Fruit fly (Drosophila melanogaster) whole organism, embryonic: Measurements from ENCODE around the gene Prtl99C.

Experiments used
- Bgb ChIP-seq: fragments of 200-800 bp; sonication (Bioruptor generic); IDR thresholded peaks from 2 replicates; pipeline ENCODE4 v1.3.6; 2022; ENCODE audit warnings: missing biosample characterization, missing genetic modification characterization; ENCODE audit not compliant: partially characterized antibody
- CG10209 ChIP-seq: fragments of 200-800 bp; sonication (Bioruptor generic); optimal IDR thresholded peaks from 3 replicates; lab custom pipeline; 2017; ENCODE audit warnings: missing biosample characterization, mild to moderate bottlenecking, missing genetic modification characterization, missing genetic modification reagents
- CG10267 ChIP-seq: fragments of 200-800 bp; sonication (Bioruptor generic); optimal IDR thresholded peaks from 2 replicates; lab custom pipeline; 2018; ENCODE audit warnings: missing biosample characterization, mild to moderate bottlenecking, missing genetic modification characterization, moderate library complexity
- CG13624 ChIP-seq: fragments of 200-800 bp; sonication (Bioruptor generic); optimal IDR thresholded peaks from 2 replicates; lab custom pipeline; 2016; ENCODE audit warnings: missing biosample characterization, missing genetic modification characterization
- CG14050 ChIP-seq: fragments of 200-800 bp; sonication (Bioruptor generic); IDR thresholded peaks from 3 replicates; pipeline ENCODE4 v1.3.6; 2022; ENCODE audit warnings: missing biosample characterization, missing genetic modification characterization
- CG15011 ChIP-seq: fragments of 200-800 bp; sonication (Bioruptor generic); optimal IDR thresholded peaks from 3 replicates; lab custom pipeline; 2018; ENCODE audit warnings: missing biosample characterization, mild to moderate bottlenecking, missing genetic modification characterization
- CG1647 ChIP-seq: fragments of 200-800 bp; sonication (Bioruptor generic); optimal IDR thresholded peaks from 3 replicates; lab custom pipeline; 2016; ENCODE audit warnings: missing biosample characterization, missing genetic modification characterization
- CG16813 ChIP-seq: fragments of 200-800 bp; sonication (Bioruptor generic); IDR thresholded peaks from 3 replicates; pipeline ENCODE4 v1.3.6; 2022; ENCODE audit warnings: missing biosample characterization, missing genetic modification characterization; ENCODE audit not compliant: partially characterized antibody
- CG16815 ChIP-seq: fragments of 200-800 bp; sonication (Bioruptor generic); optimal IDR thresholded peaks from 3 replicates; lab custom pipeline; 2017; ENCODE audit warnings: missing biosample characterization, mild to moderate bottlenecking, missing genetic modification characterization
- CG2116 ChIP-seq: fragments of 200-800 bp; sonication (Bioruptor generic); optimal IDR thresholded peaks from 3 replicates; lab custom pipeline; 2018; ENCODE audit warnings: missing biosample characterization, mild to moderate bottlenecking, missing genetic modification characterization
- CG30431 ChIP-seq: fragments of 200-800 bp; sonication (Bioruptor generic); optimal IDR thresholded peaks from 2 replicates; lab custom pipeline; 2017; ENCODE audit warnings: missing biosample characterization, missing genetic modification characterization
- CG34422 ChIP-seq: fragments of 200-800 bp; sonication (Bioruptor generic); IDR thresholded peaks from 3 replicates; pipeline ENCODE4 v1.3.6; 2022; ENCODE audit warnings: missing biosample characterization, missing genetic modification characterization
- CG3726 ChIP-seq: fragments of 200-800 bp; sonication (Bioruptor generic); IDR thresholded peaks from 3 replicates; pipeline ENCODE4, ENCODE4 v1.3.6; 2022; ENCODE audit warnings: missing biosample characterization, missing genetic modification characterization
- CG4328 ChIP-seq: fragments of 200-800 bp; sonication (Bioruptor generic); optimal IDR thresholded peaks from 3 replicates; lab custom pipeline; 2017; ENCODE audit warnings: missing biosample characterization, missing genetic modification reagents, missing genetic modification characterization
- CG4424 ChIP-seq: fragments of 200-800 bp; sonication (Bioruptor generic); optimal IDR thresholded peaks from 3 replicates; lab custom pipeline; 2016; ENCODE audit warnings: missing biosample characterization, missing genetic modification characterization
- CG6689 ChIP-seq: fragments of 200-800 bp; sonication (Bioruptor generic); IDR thresholded peaks from 2 replicates; pipeline ENCODE4 v1.3.6; 2022; ENCODE audit warnings: missing biosample characterization, missing genetic modification characterization
- CG8359 ChIP-seq: fragments of 200-800 bp; sonication (Bioruptor generic); optimal IDR thresholded peaks from 2 replicates; lab custom pipeline; 2017; ENCODE audit warnings: missing biosample characterization, mild to moderate bottlenecking, missing genetic modification characterization, borderline replicate concordance
- CG8478 ChIP-seq: fragments of >200 bp; optimal IDR thresholded peaks from 2 replicates; lab custom pipeline; 2018
- Dek ChIP-seq: fragments of 200-800 bp; sonication (Bioruptor generic); optimal IDR thresholded peaks from 3 replicates; lab custom pipeline; 2019; ENCODE audit warnings: missing biosample characterization, mild to moderate bottlenecking, missing genetic modification characterization, moderate library complexity
- Fer1 ChIP-seq: fragments of 200-800 bp; sonication (Bioruptor generic); optimal IDR thresholded peaks from 2 replicates; lab custom pipeline; 2017; ENCODE audit warnings: missing biosample characterization, mild to moderate bottlenecking, missing genetic modification characterization
- HHEX ChIP-seq: fragments of 200-800 bp; sonication (Bioruptor generic); optimal IDR thresholded peaks from 3 replicates; lab custom pipeline; 2017; ENCODE audit warnings: missing biosample characterization, mild to moderate bottlenecking, missing genetic modification characterization, missing genetic modification reagents
- Hand ChIP-seq: fragments of 200-800 bp; sonication (Bioruptor generic); optimal IDR thresholded peaks from 2 replicates; lab custom pipeline; 2017; ENCODE audit warnings: mild to moderate bottlenecking, missing biosample characterization, missing genetic modification reagents, missing genetic modification characterization
- HmgD ChIP-seq: fragments of 200-800 bp; sonication (Bioruptor generic); optimal IDR thresholded peaks from 3 replicates; lab custom pipeline; 2016; ENCODE audit warnings: missing biosample characterization, missing genetic modification characterization
- HmgZ ChIP-seq: fragments of 200-800 bp; sonication (Bioruptor generic); optimal IDR thresholded peaks from 2 replicates; lab custom pipeline; 2018; ENCODE audit warnings: missing biosample characterization, mild to moderate bottlenecking, missing genetic modification characterization
- Hr51 ChIP-seq, 2 experiments: fragments of 200-800 bp; sonication (Bioruptor generic); optimal IDR thresholded peaks; 2 replicates in 1 of 2; 3 replicates in 1 of 2; lab custom pipeline; 2016 to 2018; ENCODE audit warnings: missing biosample characterization in 2 of 2, missing genetic modification characterization in 2 of 2, mild to moderate bottlenecking in 1 of 2, moderate library complexity in 1 of 2
- Lhr ChIP-seq: fragments of 200-800 bp; sonication (Bioruptor generic); optimal IDR thresholded peaks from 3 replicates; lab custom pipeline; 2017; ENCODE audit warnings: mild to moderate bottlenecking, missing biosample characterization, missing genetic modification reagents, missing genetic modification characterization
- Lim3 ChIP-seq: fragments of 200-800 bp; sonication (Bioruptor generic); IDR thresholded peaks from 2 replicates; pipeline ENCODE4 v1.3.6; 2022; ENCODE audit warnings: missing biosample characterization, missing genetic modification characterization
- Max ChIP-seq: fragments of 200-800 bp; sonication (Bioruptor generic); optimal IDR thresholded peaks from 2 replicates; lab custom pipeline; 2016; ENCODE audit warnings: missing biosample characterization, mild to moderate bottlenecking, missing genetic modification characterization
- Spps ChIP-seq: fragments of 200-800 bp; sonication (Bioruptor generic); optimal IDR thresholded peaks from 2 replicates; lab custom pipeline; 2018; ENCODE audit warnings: missing biosample characterization, mild to moderate bottlenecking, missing genetic modification characterization
- ara ChIP-seq: fragments of 200-800 bp; sonication (Bioruptor generic); IDR thresholded peaks from 2 replicates; pipeline ENCODE4 v1.3.6; 2022; ENCODE audit warnings: missing biosample characterization, missing genetic modification characterization
- ato ChIP-seq: fragments of 200-800 bp; sonication (Bioruptor generic); IDR thresholded peaks from 2 replicates; pipeline ENCODE4 v1.3.6; 2022; ENCODE audit warnings: missing biosample characterization, missing genetic modification characterization; ENCODE audit not compliant: partially characterized antibody
- chinmo ChIP-seq: fragments of 200-800 bp; sonication (Bioruptor generic); IDR thresholded peaks from 4 replicates; pipeline ENCODE4 v1.3.6; 2022; ENCODE audit warnings: missing biosample characterization, missing genetic modification characterization; ENCODE audit not compliant: partially characterized antibody
- chm ChIP-seq: fragments of 200-800 bp; sonication (Bioruptor generic); IDR thresholded peaks from 2 replicates; pipeline ENCODE4 v1.3.6; 2022; ENCODE audit warnings: missing biosample characterization, missing genetic modification characterization
- chn ChIP-seq: fragments of 200-800 bp; sonication (Bioruptor generic); optimal IDR thresholded peaks from 2 replicates; lab custom pipeline; 2016; ENCODE audit warnings: missing biosample characterization, missing genetic modification characterization
- ci ChIP-seq: fragments of 200-800 bp; sonication (Bioruptor generic); IDR thresholded peaks from 3 replicates; pipeline ENCODE4 v1.3.6; 2022; ENCODE audit warnings: missing biosample characterization, missing genetic modification characterization
- cwo ChIP-seq: fragments of 200-800 bp; sonication (Bioruptor generic); optimal IDR thresholded peaks from 3 replicates; lab custom pipeline; 2017; ENCODE audit warnings: missing biosample characterization, missing genetic modification characterization, mild to moderate bottlenecking, moderate library complexity, missing genetic modification reagents
- dpn ChIP-seq, 2 experiments: fragments of 200-800 bp; sonication (Bioruptor generic); optimal IDR thresholded peaks; 3 replicates each; lab custom pipeline; 2016; ENCODE audit warnings: missing biosample characterization in 2 of 2, missing genetic modification characterization in 2 of 2
- gce ChIP-seq: fragments of 200-800 bp; sonication (Bioruptor generic); IDR thresholded peaks from 3 replicates; pipeline ENCODE4 v1.3.6; 2022; ENCODE audit warnings: missing biosample characterization, missing genetic modification characterization
- inv ChIP-seq: fragments of 200-800 bp; sonication (Bioruptor generic); IDR thresholded peaks from 2 replicates; pipeline ENCODE4 v1.3.6; 2022; ENCODE audit warnings: missing biosample characterization, missing genetic modification characterization; ENCODE audit not compliant: partially characterized antibody
- jing ChIP-seq: fragments of 200-800 bp; sonication (Bioruptor generic); optimal IDR thresholded peaks from 2 replicates; lab custom pipeline; 2018; ENCODE audit warnings: missing biosample characterization, mild to moderate bottlenecking, missing genetic modification characterization
- kah ChIP-seq: fragments of 200-800 bp; sonication (Bioruptor generic); optimal IDR thresholded peaks from 2 replicates; lab custom pipeline; 2018; ENCODE audit warnings: missing biosample characterization, mild to moderate bottlenecking, missing genetic modification characterization
- nom ChIP-seq: fragments of 200-800 bp; sonication (Bioruptor generic); optimal IDR thresholded peaks from 2 replicates; lab custom pipeline; 2017; ENCODE audit warnings: missing biosample characterization, missing genetic modification characterization, mild to moderate bottlenecking, moderate library complexity, missing genetic modification reagents
- otp ChIP-seq: fragments of 200-800 bp; sonication (Bioruptor generic); IDR thresholded peaks from 3 replicates; pipeline ENCODE4, ENCODE4 v1.3.6; 2022; ENCODE audit warnings: missing biosample characterization, missing genetic modification characterization
- pb ChIP-seq: fragments of 200-800 bp; sonication (Bioruptor generic); optimal IDR thresholded peaks from 3 replicates; lab custom pipeline; 2016; ENCODE audit warnings: missing biosample characterization, missing genetic modification characterization
- prd ChIP-seq, 3 experiments: fragments of >200 bp in 2 of 3; fragments of 200-800 bp in 1 of 3; sonication (Bioruptor generic) in 1 of 3; optimal IDR thresholded peaks in 2 of 3; IDR thresholded peaks in 1 of 3; 2 replicates in 2 of 3; 3 replicates in 1 of 3; pipeline versions ENCODE4 v1.3.6 to Lab custom; 2017 to 2022; ENCODE audit warnings: missing biosample characterization in 1 of 3, missing genetic modification characterization in 1 of 3
- run ChIP-seq: fragments of 200-800 bp; sonication (Bioruptor generic); optimal IDR thresholded peaks from 3 replicates; lab custom pipeline; 2018; ENCODE audit warnings: missing biosample characterization, mild to moderate bottlenecking, missing genetic modification characterization
- ttk ChIP-seq: fragments of 200-800 bp; sonication (Bioruptor generic); IDR thresholded peaks from 2 replicates; pipeline ENCODE4 v2.1.2; 2022; ENCODE audit warnings: missing biosample characterization, missing genetic modification characterization
- tx ChIP-seq: fragments of 200-800 bp; sonication (Bioruptor generic); optimal IDR thresholded peaks from 2 replicates; lab custom pipeline; 2016; ENCODE audit warnings: missing biosample characterization, missing genetic modification characterization
- zfh1 ChIP-seq: fragments of 200-800 bp; sonication (Bioruptor generic); IDR thresholded peaks from 3 replicates; pipeline ENCODE4 v1.3.6; 2022; ENCODE audit warnings: missing biosample characterization, missing genetic modification characterization

Prtl99C gene

dm6 chr3R:29876733-29877193 lies 41.0 kb downstream of the Prtl99C start, which contains the start of gene CG31038 (continued):
- peak; percentile 55; the same call in 2 of the 3 replicates for TF ChIP-seq zfh1 (GFP tag; lab: Robert Waterston, UW)
- TF ChIP-seq Hand (GFP tag; lab: Kevin White, UChicago): no peak
- TF ChIP-seq jing (GFP tag; lab: Kevin White, UChicago): no peak
- TF ChIP-seq chinmo (GFP tag; lab: Robert Waterston, UW): peak; percentile 93; the same call in 3 of the 4 replicates
- peak; percentile 26 for TF ChIP-seq chn (GFP tag; lab: Kevin White, UChicago)
- TF ChIP-seq CG15011 (GFP tag; lab: Kevin White, UChicago): no peak
- peak; percentile 8 for TF ChIP-seq pb (GFP tag; lab: Kevin White, UChicago)
- TF ChIP-seq CG10267 (tag; lab: Kevin White, UChicago): no peak
- no peak for TF ChIP-seq CG8478 (lab: Kevin White, UChicago)
- peak; percentile 77 for TF ChIP-seq chm (GFP tag; lab: Robert Waterston, UW)
- no peak for TF ChIP-seq CG3726 (GFP tag; lab: Robert Waterston, UW)
- TF ChIP-seq CG34422: peak; percentile 71; the same call in 1 of the 3 replicates
- TF ChIP-seq ttk (GFP tag; lab: Robert Waterston, UW): no peak
- no peak for TF ChIP-seq run (tag; lab: Kevin White, UChicago)
- TF ChIP-seq dpn (GFP tag; optimal IDR thresholded peaks at IDR 0.05; lab: Kevin White, UChicago): peak in 1 of 2 experiments; percentile 20
- peak; percentile 84; the same call in 2 of the 3 replicates for TF ChIP-seq ci
- peak in 1 of 2 experiments; percentile 25 for TF ChIP-seq Hr51 (GFP tag; optimal IDR thresholded peaks at IDR 0.05; lab: Kevin White, UChicago)
- peak; percentile 37; the same call in 1 of the 3 replicates for TF ChIP-seq CG16813 (GFP tag; lab: Robert Waterston, UW)
- TF ChIP-seq Fer1 (GFP tag; lab: Kevin White, UChicago): no peak
- TF ChIP-seq CG4424 (GFP tag; lab: Kevin White, UChicago): no peak
- peak; percentile 56 for TF ChIP-seq Bgb (GFP tag; lab: Robert Waterston, UW)
- TF ChIP-seq Spps (tag; lab: Kevin White, UChicago): no peak
- TF ChIP-seq HmgZ: no peak
- no peak for TF ChIP-seq Max
- no peak for TF ChIP-seq CG13624
- TF ChIP-seq CG10209 (GFP tag; lab: Kevin White, UChicago): no peak
- TF ChIP-seq CG4328 (GFP tag; lab: Kevin White, UChicago): no peak
- no peak for TF ChIP-seq CG2116 (GFP tag; lab: Kevin White, UChicago)
- no peak for TF ChIP-seq Lhr (GFP tag; lab: Kevin White, UChicago)
- no peak for TF ChIP-seq CG1647 (GFP tag; lab: Kevin White, UChicago)
- TF ChIP-seq gce (GFP tag; lab: Robert Waterston, UW): no peak; the same call in 2 of the 3 replicates
- peak; percentile 77 for TF ChIP-seq nom (GFP tag; lab: Kevin White, UChicago)
- TF ChIP-seq CG14050 (GFP tag; lab: Robert Waterston, UW): no peak
- no peak for TF ChIP-seq Dek (tag; lab: Kevin White, UChicago)
- no peak for TF ChIP-seq HmgD (GFP tag; lab: Kevin White, UChicago)
- no peak for TF ChIP-seq inv (GFP tag; lab: Robert Waterston, UW)
- TF ChIP-seq CG30431 (GFP tag; lab: Kevin White, UChicago): no peak
- no peak for TF ChIP-seq kah (GFP tag; lab: Kevin White, UChicago)
- no peak for TF ChIP-seq Lim3 (GFP tag; lab: Robert Waterston, UW)
- TF ChIP-seq ara (GFP tag; lab: Robert Waterston, UW): peak; percentile 61; the same call in 1 of the 2 replicates
- no peak for TF ChIP-seq cwo (GFP tag; lab: Kevin White, UChicago)
- TF ChIP-seq HHEX: no peak
- no peak for TF ChIP-seq ato (GFP tag; lab: Robert Waterston, UW)
- TF ChIP-seq CG8359 (GFP tag; lab: Kevin White, UChicago): no peak
- TF ChIP-seq CG6689: peak; percentile 25; the same call in 1 of the 2 replicates
- no peak for TF ChIP-seq tx (GFP tag; lab: Kevin White, UChicago)
- no peak for TF ChIP-seq CG16815
- no peak for TF ChIP-seq prd (optimal IDR thresholded peaks at IDR 0.05; lab: Kevin White, UChicago)
- TF ChIP-seq prd (GFP tag; IDR thresholded peaks at IDR 0.05; lab: Robert Waterston, UW): no peak; the same call in 2 of the 3 replicates
- peak; percentile 29; the same call in 1 of the 3 replicates for TF ChIP-seq otp (GFP tag; lab: Robert Waterston, UW)
